Worm (Caenorhabditis elegans): ENCODE measurements around the gene C15H11.10.

- TF ChIP-seq W03F9.2 (tag; optimal IDR thresholded peaks at IDR 0.05) (no peak), dao-5 (tag; optimal IDR thresholded peaks at IDR 0.05) (no peak)
Observed at ce11 chrV:14424958-14425492, 33.1 kb downstream of the C15H11.10 start, which contains the start of gene rrsr-1.
